Worm (Caenorhabditis elegans) whole organism, midembryonic: Measurements from ENCODE around the gene T10H4.4.

ENCODE experiments used
- T22C8.4 ChIP-seq: fragments of 200-800 bp; sonication (Bioruptor generic); IDR thresholded peaks from 2 replicates; pipeline ENCODE4 v1.3.6; 2022; ENCODE audit warnings: missing genetic modification characterization, missing compliant biosample characterization
- cog-1 ChIP-seq: sonication (generic microtip); optimal IDR thresholded peaks from 2 replicates; lab custom pipeline; 2016; ENCODE audit warnings: missing genetic modification characterization, missing compliant biosample characterization
- flt-1 ChIP-seq: fragments of 200-800 bp; sonication (Bioruptor generic); IDR thresholded peaks from 2 replicates; pipeline ENCODE4 v1.3.6; 2022; ENCODE audit warnings: missing genetic modification characterization, missing compliant biosample characterization
- klf-2 ChIP-seq: fragments of 200-800 bp; sonication (Bioruptor generic); conservative IDR thresholded peaks from 2 replicates; pipeline ENCODE4 v1.3.6; 2022; ENCODE audit warnings: missing genetic modification reagents, missing genetic modification characterization, missing compliant biosample characterization
- med-1 ChIP-seq: sonication (generic microtip); optimal IDR thresholded peaks from 2 replicates; lab custom pipeline; 2017; ENCODE audit warnings: missing genetic modification characterization, mild to moderate bottlenecking, missing compliant biosample characterization, antibody characterized with exemption, missing genetic modification reagents; ENCODE audit not compliant: insufficient read depth
- ref-1 ChIP-seq: fragments of 200-800 bp; sonication (Bioruptor generic); conservative IDR thresholded peaks from 2 replicates; pipeline ENCODE4 v1.3.6; 2022; ENCODE audit warnings: missing genetic modification reagents, missing genetic modification characterization, missing compliant biosample characterization
- tab-1 ChIP-seq: fragments of 200-800 bp; sonication (Bioruptor generic); IDR thresholded peaks from 2 replicates; pipeline ENCODE4 v1.3.6; 2022; ENCODE audit warnings: missing genetic modification characterization, missing compliant biosample characterization
- ztf-23 ChIP-seq: fragments of 200-800 bp; sonication (Bioruptor generic); IDR thresholded peaks from 2 replicates; pipeline ENCODE4 v1.3.6; 2022; ENCODE audit warnings: missing genetic modification reagents, missing genetic modification characterization, missing compliant biosample characterization
- ztf-29 ChIP-seq: fragments of 200-800 bp; sonication (Bioruptor generic); IDR thresholded peaks from 2 replicates; pipeline ENCODE4 v1.3.6; 2022; ENCODE audit warnings: missing genetic modification reagents, missing genetic modification characterization, missing compliant biosample characterization

T10H4.4 gene

DNA sequence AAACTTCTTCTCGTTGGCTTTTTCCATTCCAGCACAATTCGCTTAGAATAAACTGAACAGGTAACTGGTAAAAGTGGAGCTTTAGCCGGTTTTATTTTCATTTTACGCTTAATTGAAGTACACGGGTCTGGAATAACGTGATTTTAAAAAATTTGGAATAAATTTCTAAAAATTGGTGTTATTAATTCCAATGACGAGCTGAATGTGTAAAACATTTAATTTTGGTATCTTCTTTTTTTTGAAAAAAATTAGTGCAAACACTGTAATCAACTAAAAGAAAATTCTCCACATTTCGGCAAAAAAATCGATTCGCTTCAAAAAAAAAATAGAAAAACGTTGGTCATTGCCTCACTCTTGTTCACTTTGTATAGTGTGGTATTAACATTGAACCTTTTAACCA is at the start of gene T10H4.4:
T10H4.4 (minus strand) TSS at position 101 of the 400 bp plus-strand sequence.
- TF ChIP-seq ref-1 (GFP tag; lab: Robert Waterston, UW), result no peak
- TF ChIP-seq med-1 (GFP tag; lab: Kevin White, UChicago), result no peak
- no peak for TF ChIP-seq tab-1 (GFP tag; lab: Robert Waterston, UW)
- TF ChIP-seq T22C8.4 (GFP tag; lab: Robert Waterston, UW), result no peak
- TF ChIP-seq cog-1, result no peak
- TF ChIP-seq klf-2, result no peak
- TF ChIP-seq flt-1 (GFP tag; lab: Robert Waterston, UW), result no peak
- no peak for TF ChIP-seq ztf-23 (GFP tag; lab: Robert Waterston, UW)
- TF ChIP-seq ztf-29 (GFP tag; lab: Robert Waterston, UW), result no peak

DNA sequence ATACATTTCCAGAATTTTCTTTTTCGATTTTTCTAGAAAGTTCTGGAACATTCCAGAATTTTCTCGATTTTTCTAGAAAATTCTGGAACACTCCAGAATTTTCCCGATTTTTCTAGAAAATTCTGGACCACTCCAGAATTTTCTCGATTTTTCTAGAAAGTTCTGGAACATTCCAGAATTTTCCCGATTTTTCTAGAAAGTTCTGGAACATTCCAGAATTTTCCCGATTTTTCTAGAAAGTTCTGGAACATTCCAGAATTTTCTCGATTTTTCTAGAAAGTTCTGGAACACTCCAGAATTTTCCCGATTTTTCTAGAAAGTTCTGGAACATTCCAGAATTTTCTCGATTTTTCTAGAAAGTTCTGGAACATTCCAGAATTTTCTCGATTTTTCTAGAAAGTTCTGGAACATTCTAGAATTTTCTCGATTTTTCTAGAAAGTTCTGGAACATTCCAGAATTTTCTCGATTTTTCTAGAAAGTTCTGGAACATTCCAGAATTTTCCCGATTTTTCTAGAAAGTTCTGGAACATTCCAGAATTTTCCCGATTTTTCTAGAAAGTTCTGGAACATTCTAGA is 48.7 kb upstream of the T10H4.4 start:
- TF ChIP-seq flt-1 (GFP tag; lab: Robert Waterston, UW), result peak; percentile 84

DNA sequence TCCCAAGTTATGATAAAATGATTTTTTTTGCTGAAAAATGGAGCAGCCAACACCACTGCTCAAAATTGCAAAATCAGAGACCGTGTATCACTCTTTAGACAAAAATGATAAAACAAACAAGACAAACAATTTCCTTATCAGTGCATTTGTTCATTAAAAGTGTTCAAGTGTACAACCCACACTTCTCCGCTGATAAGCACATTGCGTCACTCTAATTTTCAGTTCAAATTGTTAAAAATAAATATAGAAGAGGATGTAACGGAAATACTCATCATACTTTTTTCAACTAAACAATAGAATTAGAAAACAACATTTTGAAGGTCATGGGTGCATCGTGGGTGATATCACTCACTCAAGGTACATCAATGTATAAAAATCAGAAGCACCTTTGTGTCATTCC is 46.5 kb upstream of the T10H4.4 start, which contains the start of gene nhr-291:
nhr-291 (plus strand) TSS at position 324 of the 400 bp plus-strand sequence.
- TF ChIP-seq T22C8.4 (GFP tag; lab: Robert Waterston, UW) (no peak), med-1 (GFP tag; lab: Kevin White, UChicago) (no peak), tab-1 (GFP tag; lab: Robert Waterston, UW) (no peak), ztf-23 (GFP tag; lab: Robert Waterston, UW) (no peak), flt-1 (GFP tag; lab: Robert Waterston, UW) (no peak), klf-2 (no peak), cog-1 (no peak), ztf-29 (GFP tag; lab: Robert Waterston, UW) (no peak), ref-1 (GFP tag; lab: Robert Waterston, UW) (no peak)

DNA sequence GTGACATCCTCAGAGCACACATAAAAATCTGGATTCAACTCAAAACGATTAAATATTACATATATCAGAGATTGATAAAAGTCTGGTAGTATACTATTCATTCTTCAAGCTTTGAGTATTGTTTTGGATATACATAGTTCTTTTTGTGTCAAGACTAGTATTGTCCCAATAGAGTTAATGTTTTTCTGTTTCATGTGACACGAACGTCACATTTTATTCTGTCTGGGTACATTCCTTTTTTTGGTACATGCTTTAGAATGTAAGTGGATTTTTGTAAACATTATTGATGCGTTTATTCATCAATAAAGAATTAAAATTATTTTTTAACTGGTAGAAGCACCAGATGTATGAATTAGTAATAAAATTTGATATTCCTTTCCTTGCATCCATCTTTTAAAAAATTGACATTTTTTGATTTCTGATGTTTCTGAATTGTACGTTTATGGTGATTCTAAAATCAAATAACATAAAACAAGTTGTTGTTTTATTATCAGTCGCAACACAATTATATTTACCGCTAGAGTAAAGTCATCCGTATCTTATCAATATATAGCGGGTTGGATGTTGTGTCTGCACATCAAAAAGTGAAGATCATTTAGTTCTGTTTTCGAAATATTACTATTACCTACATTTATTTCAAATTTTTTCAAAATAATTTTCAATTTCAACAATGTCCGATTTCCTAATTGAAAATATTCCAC is 43.8 kb upstream of the T10H4.4 start, which contains the start of the genes srt-22 and nhr-246:
srt-22 (minus strand) TSS at position 101 of the 701 bp plus-strand sequence.
nhr-246 (plus strand) TSS at position 651 of the 701 bp plus-strand sequence.
- TF ChIP-seq ztf-29 (GFP tag; lab: Robert Waterston, UW) (no peak), med-1 (GFP tag; lab: Kevin White, UChicago) (no peak), flt-1 (GFP tag; lab: Robert Waterston, UW) (no peak)

DNA sequence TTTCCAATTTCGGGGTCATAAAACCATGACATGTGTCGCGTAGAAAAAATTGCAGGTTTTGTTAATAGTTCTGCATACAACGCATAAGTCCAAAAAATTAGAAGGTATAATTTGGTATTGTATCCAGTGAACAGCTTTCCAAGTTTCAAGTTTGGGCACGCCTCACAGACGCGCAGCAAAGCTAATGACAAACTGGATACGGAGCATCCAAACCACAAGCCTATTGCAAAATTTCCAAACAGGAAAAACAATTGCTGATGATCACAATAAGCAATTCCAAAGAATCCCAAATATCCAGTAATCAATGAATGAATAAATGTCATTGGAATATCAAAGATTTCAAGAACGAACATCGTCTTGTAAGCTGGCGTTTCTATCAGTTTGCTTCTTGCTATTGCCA is 41.4 kb upstream of the T10H4.4 start:
- TF ChIP-seq ztf-29 (GFP tag; lab: Robert Waterston, UW) (no peak), ztf-23 (GFP tag; lab: Robert Waterston, UW) (no peak), cog-1 (no peak), med-1 (GFP tag; lab: Kevin White, UChicago) (no peak), klf-2 (no peak), ref-1 (GFP tag; lab: Robert Waterston, UW) (no peak)

DNA sequence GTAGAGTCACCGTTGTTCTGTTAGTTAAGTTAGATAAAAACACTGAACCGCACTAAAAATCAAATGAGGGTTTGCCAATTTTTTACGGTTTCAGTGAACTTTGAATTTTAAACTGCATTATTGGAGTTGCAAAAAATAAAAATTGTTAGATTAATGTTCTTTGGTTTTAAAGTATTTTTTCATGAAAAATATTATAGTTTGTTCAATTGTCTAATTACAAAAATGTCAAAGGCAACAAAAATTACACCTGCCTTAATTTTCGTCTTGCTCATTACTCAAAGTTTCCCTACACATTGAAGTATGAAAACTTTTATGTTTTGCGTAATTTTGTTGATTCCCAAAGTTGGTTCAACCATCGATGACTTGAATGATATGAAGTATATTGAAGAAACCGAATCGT is 38.6 kb upstream of the T10H4.4 start, which contains the start of gene irld-62:
irld-62 (plus strand) TSS at position 301 of the 400 bp plus-strand sequence.
- TF ChIP-seq ref-1 (GFP tag; lab: Robert Waterston, UW), result no peak
- TF ChIP-seq T22C8.4 (GFP tag; lab: Robert Waterston, UW), result no peak

DNA sequence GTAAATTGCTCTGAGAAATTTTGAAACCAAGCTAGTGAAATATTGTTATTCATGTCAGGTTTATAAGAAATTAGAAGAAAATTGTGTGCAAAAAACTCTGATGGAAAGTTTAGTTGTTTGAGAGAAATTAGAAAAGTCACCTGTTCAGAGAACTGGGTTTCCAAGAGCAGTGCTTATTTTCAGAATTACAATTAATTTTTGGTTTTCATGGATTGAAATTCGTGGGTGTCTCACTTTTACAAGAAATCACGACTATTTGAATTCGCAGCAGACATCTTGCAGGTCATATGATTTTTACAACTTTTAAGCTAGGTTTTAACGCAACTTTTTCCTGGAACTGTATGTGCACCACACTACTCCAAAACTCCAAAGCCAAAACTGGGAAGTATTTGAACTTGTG is 36.8 kb upstream of the T10H4.4 start, which contains the start of gene srz-10:
srz-10 (minus strand) TSS at position 88 of the 400 bp plus-strand sequence.
- TF ChIP-seq med-1 (GFP tag; lab: Kevin White, UChicago) (no peak), T22C8.4 (GFP tag; lab: Robert Waterston, UW) (no peak), cog-1 (no peak), tab-1 (GFP tag; lab: Robert Waterston, UW) (no peak), flt-1 (GFP tag; lab: Robert Waterston, UW) (no peak), ztf-23 (GFP tag; lab: Robert Waterston, UW) (no peak), klf-2 (no peak), ztf-29 (GFP tag; lab: Robert Waterston, UW) (no peak), ref-1 (GFP tag; lab: Robert Waterston, UW) (no peak)

DNA sequence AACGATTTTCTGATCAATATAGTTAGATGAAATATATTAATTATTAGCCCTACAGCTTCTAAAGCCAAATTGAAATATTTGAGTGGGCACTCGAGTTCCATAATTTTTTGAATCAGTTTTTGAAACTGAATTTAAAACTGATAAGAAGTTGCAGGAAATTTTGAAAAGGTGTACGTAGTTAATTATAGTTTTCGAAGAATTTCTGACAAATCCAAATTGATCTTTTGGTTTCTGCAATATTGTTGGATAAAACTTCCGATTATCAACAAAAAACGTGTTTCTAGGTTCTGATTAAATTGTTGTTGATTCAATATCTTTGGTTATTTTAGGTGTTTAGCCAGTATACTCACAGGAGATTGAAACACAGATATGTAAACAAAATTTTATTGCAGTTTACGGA is 34.6 kb upstream of the T10H4.4 start, which contains the start of gene T26H8.4:
T26H8.4 (minus strand) TSS at position 101 of the 400 bp plus-strand sequence.
- no peak for TF ChIP-seq flt-1 (GFP tag; lab: Robert Waterston, UW)
- no peak for TF ChIP-seq ztf-23 (GFP tag; lab: Robert Waterston, UW)
- TF ChIP-seq T22C8.4 (GFP tag; lab: Robert Waterston, UW), result no peak
- no peak for TF ChIP-seq tab-1 (GFP tag; lab: Robert Waterston, UW)
- TF ChIP-seq ref-1 (GFP tag; lab: Robert Waterston, UW), result no peak
- no peak for TF ChIP-seq cog-1
- no peak for TF ChIP-seq med-1 (GFP tag; lab: Kevin White, UChicago)
- TF ChIP-seq ztf-29 (GFP tag; lab: Robert Waterston, UW), result no peak
- TF ChIP-seq klf-2, result no peak

DNA sequence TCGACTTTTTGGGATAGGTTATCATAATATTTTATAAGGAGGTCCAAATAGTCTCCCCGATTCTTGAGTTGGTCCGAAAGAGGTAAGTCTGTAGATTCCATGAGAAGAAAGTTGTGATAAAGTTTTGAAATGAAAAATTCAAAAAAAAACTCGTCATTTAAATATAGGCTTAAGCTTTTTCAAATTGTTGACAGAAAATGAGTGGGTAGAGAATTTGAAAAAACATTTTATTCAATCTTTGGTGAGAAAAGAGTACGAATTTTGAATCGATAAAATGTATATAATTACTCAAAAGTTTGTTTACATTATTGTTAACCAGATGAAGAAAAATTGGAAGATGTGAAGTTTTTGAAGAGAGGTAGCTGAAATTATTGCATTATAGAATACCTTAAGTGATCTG is 33.3 kb upstream of the T10H4.4 start, which contains the start of gene T26H8.5:
T26H8.5 (minus strand) TSS at position 101 of the 400 bp plus-strand sequence.
- TF ChIP-seq flt-1 (GFP tag; lab: Robert Waterston, UW) (no peak), tab-1 (GFP tag; lab: Robert Waterston, UW) (no peak), cog-1 (no peak), T22C8.4 (GFP tag; lab: Robert Waterston, UW) (no peak), klf-2 (no peak), ref-1 (GFP tag; lab: Robert Waterston, UW) (no peak), med-1 (GFP tag; lab: Kevin White, UChicago) (no peak), ztf-29 (GFP tag; lab: Robert Waterston, UW) (no peak)
